Worm (Caenorhabditis elegans) whole organism, L3 larva: Measurements from ENCODE around the gene ppm-1.H.

Experiments
- R02D3.7 ChIP-seq: fragments of 150-350 bp; optimal IDR thresholded peaks from 2 replicates; lab custom pipeline; 2014; ENCODE audit warnings: missing biosample characterization, missing genetic modification characterization
- ZK546.5 ChIP-seq: sonication (generic microtip); optimal IDR thresholded peaks from 2 replicates; lab custom pipeline; 2017; ENCODE audit warnings: missing biosample characterization, missing genetic modification characterization
- aly-2 ChIP-seq: fragments of 150-350 bp; optimal IDR thresholded peaks from 2 replicates; lab custom pipeline; 2014; ENCODE audit warnings: missing biosample characterization, missing genetic modification characterization
- ama-1 ChIP-seq: fragments of 150-350 bp; optimal IDR thresholded peaks from 2 replicates; lab custom pipeline; 2018
- ceh-16 ChIP-seq: sonication (generic microtip); optimal IDR thresholded peaks from 2 replicates; lab custom pipeline; 2017; ENCODE audit warnings: missing biosample characterization, missing genetic modification characterization
- ceh-28 ChIP-seq: fragments of 150-350 bp; optimal IDR thresholded peaks from 2 replicates; lab custom pipeline; 2014; ENCODE audit warnings: missing biosample characterization, missing genetic modification reagents, missing genetic modification characterization
- ceh-82 ChIP-seq: fragments of 150-350 bp; optimal IDR thresholded peaks from 2 replicates; lab custom pipeline; 2014; ENCODE audit warnings: missing biosample characterization, missing genetic modification characterization
- egl-27 ChIP-seq: sonication (generic microtip); optimal IDR thresholded peaks from 4 replicates; lab custom pipeline; 2017; ENCODE audit warnings: missing biosample characterization, missing genetic modification reagents, missing genetic modification characterization
- egl-5 ChIP-seq: fragments of 150-350 bp; optimal IDR thresholded peaks from 2 replicates; lab custom pipeline; 2017; ENCODE audit warnings: missing biosample characterization, missing genetic modification reagents, missing genetic modification characterization, inconsistent platforms
- elt-1 ChIP-seq: fragments of 150-350 bp; optimal IDR thresholded peaks from 2 replicates; lab custom pipeline; 2014; ENCODE audit warnings: missing biosample characterization, missing genetic modification characterization
- elt-3 ChIP-seq, 3 experiments: fragments of 150-350 bp in 1 of 3; sonication (generic microtip) in 2 of 3; optimal IDR thresholded peaks; 2 replicates in 2 of 3; 4 replicates in 1 of 3; lab custom pipeline; 2014 to 2017; ENCODE audit warnings: missing biosample characterization in 3 of 3, missing genetic modification characterization in 3 of 3
- eor-1 ChIP-seq, 2 experiments: fragments of 150-350 bp; optimal IDR thresholded peaks; 2 replicates each; lab custom pipeline; 2014 to 2018; ENCODE audit warnings: missing biosample characterization in 2 of 2, missing genetic modification characterization in 2 of 2
- fkh-10 ChIP-seq: sonication (generic microtip); optimal IDR thresholded peaks from 2 replicates; lab custom pipeline; 2017; ENCODE audit warnings: missing biosample characterization, missing genetic modification reagents, missing genetic modification characterization
- fos-1 ChIP-seq: fragments of 150-350 bp; optimal IDR thresholded peaks from 2 replicates; lab custom pipeline; 2014; ENCODE audit warnings: missing biosample characterization, missing genetic modification characterization
- lin-15B ChIP-seq: fragments of 150-350 bp; optimal IDR thresholded peaks from 2 replicates; lab custom pipeline; 2014; ENCODE audit warnings: missing biosample characterization, missing genetic modification characterization
- lin-39 ChIP-seq: fragments of 150-350 bp; optimal IDR thresholded peaks from 2 replicates; lab custom pipeline; 2018; ENCODE audit warnings: missing biosample characterization, missing genetic modification reagents, missing genetic modification characterization
- mml-1 ChIP-seq: fragments of 150-350 bp; sonication (generic microtip); optimal IDR thresholded peaks from 3 replicates; lab custom pipeline; 2014; ENCODE audit warnings: missing biosample characterization, missing genetic modification characterization
- nfya-1 ChIP-seq: sonication (generic microtip); optimal IDR thresholded peaks from 2 replicates; lab custom pipeline; 2017; ENCODE audit warnings: missing genetic modification characterization, mild to moderate bottlenecking, missing compliant biosample characterization, antibody characterized with exemption, moderate library complexity; ENCODE audit not compliant: insufficient read depth
- nhr-11 ChIP-seq: fragments of 150-350 bp; optimal IDR thresholded peaks from 2 replicates; lab custom pipeline; 2014; ENCODE audit warnings: missing biosample characterization, missing genetic modification characterization
- nhr-12 ChIP-seq: fragments of 150-350 bp; optimal IDR thresholded peaks from 2 replicates; lab custom pipeline; 2014; ENCODE audit warnings: missing biosample characterization, missing genetic modification characterization
- nhr-23 ChIP-seq: fragments of 150-350 bp; optimal IDR thresholded peaks from 2 replicates; lab custom pipeline; 2014; ENCODE audit warnings: missing biosample characterization, missing genetic modification reagents, missing genetic modification characterization
- nhr-237 ChIP-seq: fragments of 150-350 bp; optimal IDR thresholded peaks from 2 replicates; lab custom pipeline; 2014; ENCODE audit warnings: missing biosample characterization, missing genetic modification characterization
- nhr-25 ChIP-seq: sonication (generic microtip); optimal IDR thresholded peaks from 2 replicates; lab custom pipeline; 2017; ENCODE audit warnings: missing biosample characterization, missing genetic modification characterization
- nhr-43 ChIP-seq: sonication (generic microtip); optimal IDR thresholded peaks from 2 replicates; lab custom pipeline; 2016; ENCODE audit warnings: mild to moderate bottlenecking, missing genetic modification characterization, missing compliant biosample characterization; ENCODE audit not compliant: poor library complexity, severe bottlenecking
- nhr-67 ChIP-seq: fragments of 150-350 bp; optimal IDR thresholded peaks from 2 replicates; lab custom pipeline; 2014; ENCODE audit warnings: missing biosample characterization, missing genetic modification characterization
- nhr-76 ChIP-seq: fragments of 150-350 bp; sonication (generic microtip); optimal IDR thresholded peaks from 5 replicates; lab custom pipeline; 2014; ENCODE audit warnings: missing biosample characterization, missing genetic modification characterization
- nhr-77 ChIP-seq: fragments of 150-350 bp; optimal IDR thresholded peaks from 2 replicates; lab custom pipeline; 2014; ENCODE audit warnings: missing biosample characterization, missing genetic modification characterization
- pha-4 ChIP-seq: fragments of 150-350 bp; optimal IDR thresholded peaks from 2 replicates; lab custom pipeline; 2014; ENCODE audit warnings: missing biosample characterization, missing genetic modification reagents, missing genetic modification characterization
- pqm-1 ChIP-seq: fragments of 150-350 bp; optimal IDR thresholded peaks from 2 replicates; lab custom pipeline; 2017; ENCODE audit warnings: missing biosample characterization, missing genetic modification characterization, inconsistent platforms
- sea-2 ChIP-seq: fragments of 150-350 bp; sonication (generic microtip); optimal IDR thresholded peaks from 4 replicates; lab custom pipeline; 2014; ENCODE audit warnings: missing biosample characterization, missing genetic modification reagents, missing genetic modification characterization
- snpc-4 ChIP-seq: fragments of 150-350 bp; optimal IDR thresholded peaks from 2 replicates; lab custom pipeline; 2014; ENCODE audit warnings: missing biosample characterization, missing genetic modification characterization
- unc-62 ChIP-seq: fragments of 150-350 bp; sonication (generic microtip); optimal IDR thresholded peaks from 4 replicates; lab custom pipeline; 2014; ENCODE audit warnings: missing biosample characterization, missing genetic modification reagents, missing genetic modification characterization
- zag-1 ChIP-seq: fragments of 150-350 bp; optimal IDR thresholded peaks from 2 replicates; lab custom pipeline; 2014; ENCODE audit warnings: missing biosample characterization, missing genetic modification characterization
- ztf-11 ChIP-seq: fragments of 150-350 bp; optimal IDR thresholded peaks from 2 replicates; lab custom pipeline; 2014; ENCODE audit warnings: missing biosample characterization, missing genetic modification characterization

Gene ppm-1.H

DNA sequence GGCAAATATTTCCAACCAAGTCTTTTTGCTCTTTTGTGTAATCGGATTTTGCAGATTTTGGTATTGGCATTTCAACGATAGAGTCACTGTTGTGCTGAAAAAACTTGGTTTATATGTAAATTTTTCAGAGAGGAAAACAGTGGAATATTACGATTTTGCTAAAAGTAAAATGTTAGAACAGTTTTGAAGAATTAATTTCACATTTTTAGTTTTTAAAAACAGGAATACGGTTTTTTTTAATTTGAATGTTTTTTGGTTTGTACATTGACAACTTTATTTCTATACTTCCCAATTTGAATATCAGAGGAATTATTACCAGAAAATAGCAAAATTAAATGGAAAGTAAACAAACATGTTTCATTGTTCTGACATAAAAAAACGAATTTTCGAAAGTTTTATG lies 15.5 kb downstream of the ppm-1.H start, which contains the start of gene dnj-26:
Gene dnj-26, minus strand, starts transcription at position 101 of the 400 bp plus-strand sequence.
- TF ChIP-seq egl-5 (tag; lab: Kevin White, UChicago) (no peak), aly-2 (no peak), ama-1 (lab: Kevin White, UChicago) (no peak), ZK546.5 (tag; lab: Kevin White, UChicago) (no peak), nhr-12 (tag; lab: Kevin White, UChicago) (no peak), unc-62 (GFP tag; lab: Kevin White, UChicago) (no peak), ceh-82 (no peak), nhr-77 (tag; lab: Kevin White, UChicago) (no peak), R02D3.7 (tag; lab: Kevin White, UChicago) (no peak), pha-4 (tag; lab: Kevin White, UChicago) (no peak), lin-15B (tag; lab: Kevin White, UChicago) (no peak)

ce11 chrIV:12244706-12245105 lies 23.4 kb downstream of the ppm-1.H start, which contains the start of gene sre-15:
sre-15 (minus strand) TSS chrIV:12244806.
- TF ChIP-seq sea-2 (GFP tag; lab: Kevin White, UChicago) = no peak
- TF ChIP-seq nhr-237 = no peak
- TF ChIP-seq lin-15B (tag; lab: Kevin White, UChicago) = no peak
- no peak for TF ChIP-seq pqm-1 (tag; lab: Kevin White, UChicago)
- TF ChIP-seq ceh-82 = no peak
- TF ChIP-seq ceh-16 = no peak
- TF ChIP-seq egl-27 (tag; lab: Kevin White, UChicago) = no peak
- no peak for TF ChIP-seq ztf-11 (tag; lab: Kevin White, UChicago)
- no peak for TF ChIP-seq egl-5 (tag; lab: Kevin White, UChicago)
- TF ChIP-seq nhr-12 (tag; lab: Kevin White, UChicago) = no peak
- no peak for TF ChIP-seq ceh-28 (tag; lab: Kevin White, UChicago)
- no peak for TF ChIP-seq nhr-67 (tag; lab: Kevin White, UChicago)
- TF ChIP-seq elt-3 (tag; optimal IDR thresholded peaks at IDR 0.05; lab: Kevin White, UChicago) = no peak
- TF ChIP-seq zag-1 (tag; lab: Kevin White, UChicago) = no peak
- TF ChIP-seq ZK546.5 (tag; lab: Kevin White, UChicago) = no peak
- no peak for TF ChIP-seq nhr-23 (tag; lab: Kevin White, UChicago)
- TF ChIP-seq eor-1 (tag; optimal IDR thresholded peaks at IDR 0.05; lab: Kevin White, UChicago) = no peak
- TF ChIP-seq nhr-76 (tag; lab: Kevin White, UChicago) = no peak
- TF ChIP-seq nhr-11 (tag; lab: Kevin White, UChicago) = no peak

DNA sequence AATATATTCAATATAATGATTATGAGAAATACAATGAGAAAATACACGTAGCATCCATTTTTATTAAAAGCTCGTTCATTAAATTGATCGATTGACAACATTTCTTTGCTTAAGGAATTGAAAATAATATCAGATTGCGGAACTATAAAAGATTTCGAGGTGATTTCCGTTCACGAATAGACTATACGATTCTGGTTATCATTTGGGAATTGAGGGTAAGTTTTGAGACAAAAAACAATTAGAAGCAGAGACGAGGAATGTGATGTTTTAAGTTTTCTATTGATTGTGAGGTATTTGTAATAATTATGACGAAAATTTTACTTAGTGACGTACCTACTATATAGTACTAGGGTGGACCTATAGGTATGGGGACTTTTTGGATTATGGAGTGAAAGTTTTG lies 29.3 kb downstream of the ppm-1.H start, which contains the start of gene sre-19:
Gene sre-19, minus strand, starts transcription at position 101 of the 400 bp plus-strand sequence.
- no peak for TF ChIP-seq lin-39
- no peak for TF ChIP-seq eor-1 (tag; optimal IDR thresholded peaks at IDR 0.05; lab: Kevin White, UChicago)
- no peak for TF ChIP-seq unc-62 (GFP tag; lab: Kevin White, UChicago)
- no peak for TF ChIP-seq nhr-11 (tag; lab: Kevin White, UChicago)
- TF ChIP-seq zag-1 (tag; lab: Kevin White, UChicago) = no peak
- no peak for TF ChIP-seq ceh-82
- TF ChIP-seq elt-1 (tag; lab: Kevin White, UChicago) = no peak
- no peak for TF ChIP-seq egl-5 (tag; lab: Kevin White, UChicago)

ce11 chrIV:12236011-12236410 lies 32.1 kb downstream of the ppm-1.H start, which contains the start of gene sre-16:
sre-16 (minus strand) TSS chrIV:12236111.
- no peak for TF ChIP-seq lin-39
- no peak for TF ChIP-seq nhr-43 (tag; lab: Kevin White, UChicago)
- no peak for TF ChIP-seq R02D3.7 (tag; lab: Kevin White, UChicago)
- TF ChIP-seq nhr-12 (tag; lab: Kevin White, UChicago) = no peak
- TF ChIP-seq pha-4 (tag; lab: Kevin White, UChicago) = no peak
- no peak for TF ChIP-seq nfya-1 (tag; lab: Kevin White, UChicago)
- TF ChIP-seq fos-1 = no peak
- no peak for TF ChIP-seq nhr-25 (tag; lab: Kevin White, UChicago)
- no peak for TF ChIP-seq mml-1 (tag; lab: Kevin White, UChicago)
- TF ChIP-seq eor-1 (tag; optimal IDR thresholded peaks at IDR 0.05; lab: Kevin White, UChicago) = no peak
- TF ChIP-seq ceh-16 = no peak
- no peak for TF ChIP-seq zag-1 (tag; lab: Kevin White, UChicago)
- no peak for TF ChIP-seq snpc-4 (tag; lab: Kevin White, UChicago)
- no peak for TF ChIP-seq ceh-82
- TF ChIP-seq nhr-76 (tag; lab: Kevin White, UChicago) = no peak
- TF ChIP-seq ceh-28 (tag; lab: Kevin White, UChicago) = no peak
- no peak for TF ChIP-seq fkh-10 (GFP tag; lab: Kevin White, UChicago)
